Worm (Caenorhabditis elegans): ENCODE data around the gene E02C12.11.

DNA sequence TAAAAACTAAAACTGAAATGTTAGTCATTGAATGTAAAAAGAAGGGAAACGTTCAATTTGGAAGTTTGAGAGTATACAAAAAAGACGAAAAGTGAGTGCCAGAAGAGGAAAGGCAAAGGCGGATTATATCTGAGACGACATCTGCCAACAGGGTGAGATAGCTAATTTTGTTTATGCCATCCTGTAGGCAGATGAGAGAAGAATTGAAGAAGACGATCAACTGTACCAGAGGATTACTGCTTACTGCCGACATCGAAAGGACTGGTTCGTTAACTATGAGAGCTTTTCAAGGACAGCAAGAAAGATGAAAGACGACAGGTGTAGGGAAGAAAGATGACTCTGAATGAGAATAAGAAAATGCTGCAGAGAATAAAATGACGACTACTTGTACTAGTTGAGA lies 43.8 kb upstream of the E02C12.11 start:
- TF ChIP-seq unc-120 (tag; optimal IDR thresholded peaks at IDR 0.05; ENCODE audit: poor library complexity, severe bottlenecking) (no peak), ces-1 (GFP tag; optimal IDR thresholded peaks at IDR 0.05) (no peak), elt-1 (tag; optimal IDR thresholded peaks at IDR 0.05; ENCODE audit: borderline replicate concordance, insufficient read depth) (no peak), ztf-11 (tag; optimal IDR thresholded peaks at IDR 0.05) (no peak), elt-3 (tag; optimal IDR thresholded peaks at IDR 0.05) (no peak), nhr-2 (tag; optimal IDR thresholded peaks at IDR 0.05) (no peak), nhr-237 (tag; optimal IDR thresholded peaks at IDR 0.05) (no peak), mep-1 (tag; optimal IDR thresholded peaks at IDR 0.05) (no peak), ceh-83 (GFP tag; optimal IDR thresholded peaks at IDR 0.05) (no peak), unc-62 (GFP tag; optimal IDR thresholded peaks at IDR 0.05) (no peak)
